Fruit fly (Drosophila melanogaster) whole organism, embryonic: ENCODE data around the gene CG31832.

ENCODE experiments used
- CG11398 ChIP-seq: fragments of 200-800 bp; sonication (Bioruptor generic); optimal IDR thresholded peaks from 2 replicates; lab custom pipeline; 2016; ENCODE audit warnings: missing biosample characterization, missing genetic modification characterization
- CG12659 ChIP-seq: fragments of 200-800 bp; sonication (Bioruptor generic); optimal IDR thresholded peaks from 3 replicates; lab custom pipeline; 2017; ENCODE audit warnings: mild to moderate bottlenecking, missing biosample characterization, missing genetic modification reagents, missing genetic modification characterization
- CG13296 ChIP-seq: fragments of 200-800 bp; sonication (Bioruptor generic); optimal IDR thresholded peaks from 3 replicates; lab custom pipeline; 2018; ENCODE audit warnings: missing biosample characterization, mild to moderate bottlenecking, missing genetic modification characterization
- CG14860 ChIP-seq: fragments of 200-800 bp; sonication (Bioruptor generic); IDR thresholded peaks from 3 replicates; pipeline ENCODE4 v1.3.6; 2022; ENCODE audit warnings: missing biosample characterization, missing genetic modification characterization; ENCODE audit not compliant: partially characterized antibody
- CG15011 ChIP-seq: fragments of 200-800 bp; sonication (Bioruptor generic); optimal IDR thresholded peaks from 3 replicates; lab custom pipeline; 2018; ENCODE audit warnings: missing biosample characterization, mild to moderate bottlenecking, missing genetic modification characterization
- CG16815 ChIP-seq: fragments of 200-800 bp; sonication (Bioruptor generic); optimal IDR thresholded peaks from 3 replicates; lab custom pipeline; 2017; ENCODE audit warnings: missing biosample characterization, mild to moderate bottlenecking, missing genetic modification characterization
- CG16863 ChIP-seq: fragments of 200-800 bp; sonication (Bioruptor generic); optimal IDR thresholded peaks from 3 replicates; lab custom pipeline; 2016; ENCODE audit warnings: missing biosample characterization, missing genetic modification characterization
- CG17802 ChIP-seq: fragments of 200-800 bp; sonication (Bioruptor generic); optimal IDR thresholded peaks from 2 replicates; lab custom pipeline; 2018; ENCODE audit warnings: missing biosample characterization, mild to moderate bottlenecking, missing genetic modification characterization, moderate library complexity
- CG31224 ChIP-seq: fragments of 200-800 bp; sonication (Bioruptor generic); IDR thresholded peaks from 2 replicates; pipeline ENCODE4 v1.3.6; 2022; ENCODE audit warnings: missing biosample characterization, missing genetic modification characterization
- CG33213 ChIP-seq: fragments of 200-800 bp; sonication (Bioruptor generic); optimal IDR thresholded peaks from 3 replicates; lab custom pipeline; 2016; ENCODE audit warnings: missing biosample characterization, missing genetic modification characterization
- CG3407 ChIP-seq: fragments of 200-800 bp; sonication (Bioruptor generic); optimal IDR thresholded peaks from 2 replicates; lab custom pipeline; 2018; ENCODE audit warnings: missing biosample characterization, mild to moderate bottlenecking, missing genetic modification characterization
- CG4424 ChIP-seq: fragments of 200-800 bp; sonication (Bioruptor generic); optimal IDR thresholded peaks from 3 replicates; lab custom pipeline; 2016; ENCODE audit warnings: missing biosample characterization, missing genetic modification characterization
- CG4820 ChIP-seq: fragments of 200-800 bp; sonication (Bioruptor generic); optimal IDR thresholded peaks from 3 replicates; lab custom pipeline; 2016; ENCODE audit warnings: missing biosample characterization, missing genetic modification characterization
- CG7372 ChIP-seq: fragments of 200-800 bp; sonication (Bioruptor generic); IDR thresholded peaks from 2 replicates; pipeline ENCODE4 v1.3.6; 2022; ENCODE audit warnings: missing biosample characterization, missing genetic modification characterization
- CG7745 ChIP-seq: fragments of 200-800 bp; sonication (Bioruptor generic); optimal IDR thresholded peaks from 2 replicates; lab custom pipeline; 2018; ENCODE audit warnings: missing biosample characterization, mild to moderate bottlenecking, missing genetic modification characterization, moderate library complexity
- CG7839 ChIP-seq: fragments of 200-800 bp; sonication (Bioruptor generic); optimal IDR thresholded peaks from 3 replicates; lab custom pipeline; 2018; ENCODE audit warnings: missing biosample characterization, mild to moderate bottlenecking, missing genetic modification characterization, moderate library complexity
- CG8765 ChIP-seq: fragments of 200-800 bp; sonication (Bioruptor generic); IDR thresholded peaks from 2 replicates; pipeline ENCODE4 v1.3.6; 2022; ENCODE audit warnings: missing biosample characterization, missing genetic modification characterization
- CG9727 ChIP-seq: fragments of 200-800 bp; sonication (Bioruptor generic); optimal IDR thresholded peaks from 3 replicates; lab custom pipeline; 2017; ENCODE audit warnings: missing biosample characterization, mild to moderate bottlenecking, missing genetic modification characterization
- CG9817 ChIP-seq: fragments of 200-800 bp; sonication (Bioruptor generic); optimal IDR thresholded peaks from 2 replicates; lab custom pipeline; 2018; ENCODE audit warnings: missing biosample characterization, mild to moderate bottlenecking, missing genetic modification characterization, moderate library complexity
- Dek ChIP-seq: fragments of 200-800 bp; sonication (Bioruptor generic); optimal IDR thresholded peaks from 3 replicates; lab custom pipeline; 2019; ENCODE audit warnings: missing biosample characterization, mild to moderate bottlenecking, missing genetic modification characterization, moderate library complexity
- Dfd ChIP-seq, 2 experiments: fragments of >200 bp; optimal IDR thresholded peaks; 2 replicates each; lab custom pipeline; 2017; ENCODE audit warnings: missing biosample characterization in 2 of 2, missing genetic modification characterization in 2 of 2
- Ets65A ChIP-seq: fragments of 200-800 bp; sonication (Bioruptor generic); peaks from one replicate; lab custom pipeline; 2016; ENCODE audit warnings: missing biosample characterization, missing genetic modification characterization
- HLH4C ChIP-seq: fragments of 200-800 bp; sonication (Bioruptor generic); IDR thresholded peaks from 3 replicates; pipeline ENCODE4 v1.3.6; 2022; ENCODE audit warnings: missing biosample characterization, missing genetic modification characterization; ENCODE audit not compliant: partially characterized antibody
- Med ChIP-seq: fragments of 200-800 bp; sonication (Bioruptor generic); peaks from one replicate; lab custom pipeline; 2016; ENCODE audit warnings: missing biosample characterization, missing genetic modification characterization, mild to moderate bottlenecking, inconsistent platforms, moderate library complexity
- Ptx1 ChIP-seq: fragments of 200-800 bp; sonication (Bioruptor generic); IDR thresholded peaks from 2 replicates; pipeline ENCODE4 v1.3.6; 2022; ENCODE audit warnings: missing biosample characterization, missing genetic modification characterization
- Spps ChIP-seq: fragments of 200-800 bp; sonication (Bioruptor generic); optimal IDR thresholded peaks from 2 replicates; lab custom pipeline; 2018; ENCODE audit warnings: missing biosample characterization, mild to moderate bottlenecking, missing genetic modification characterization
- Trl ChIP-seq, 3 experiments: fragments of >200 bp in 2 of 3; fragments of 200-800 bp in 1 of 3; sonication (Bioruptor generic) in 1 of 3; optimal IDR thresholded peaks; 2 replicates in 1 of 3; 3 replicates in 2 of 3; lab custom pipeline; 2016 to 2017; ENCODE audit warnings: missing biosample characterization in 1 of 3, missing genetic modification characterization in 1 of 3
- al ChIP-seq: fragments of 200-800 bp; sonication (Bioruptor generic); IDR thresholded peaks from 2 replicates; pipeline ENCODE4 v1.3.6; 2022; ENCODE audit warnings: missing biosample characterization, missing genetic modification characterization
- chinmo ChIP-seq: fragments of 200-800 bp; sonication (Bioruptor generic); IDR thresholded peaks from 4 replicates; pipeline ENCODE4 v1.3.6; 2022; ENCODE audit warnings: missing biosample characterization, missing genetic modification characterization; ENCODE audit not compliant: partially characterized antibody
- chm ChIP-seq: fragments of 200-800 bp; sonication (Bioruptor generic); IDR thresholded peaks from 2 replicates; pipeline ENCODE4 v1.3.6; 2022; ENCODE audit warnings: missing biosample characterization, missing genetic modification characterization
- dpn ChIP-seq, 2 experiments: fragments of 200-800 bp; sonication (Bioruptor generic); optimal IDR thresholded peaks; 3 replicates each; lab custom pipeline; 2016; ENCODE audit warnings: missing biosample characterization in 2 of 2, missing genetic modification characterization in 2 of 2
- esg ChIP-seq: fragments of 200-800 bp; sonication (Bioruptor generic); conservative IDR thresholded peaks from 2 replicates; pipeline ENCODE4 v1.3.6; 2022; ENCODE audit warnings: missing biosample characterization, missing genetic modification characterization
- eve ChIP-seq, 2 experiments: fragments of >200 bp; optimal IDR thresholded peaks; 2 replicates each; lab custom pipeline; 2017; ENCODE audit warnings: missing biosample characterization in 2 of 2, missing genetic modification characterization in 2 of 2
- ind ChIP-seq: fragments of 200-800 bp; sonication (Bioruptor generic); optimal IDR thresholded peaks from 3 replicates; lab custom pipeline; 2016; ENCODE audit warnings: missing biosample characterization, missing genetic modification characterization
- inv ChIP-seq: fragments of 200-800 bp; sonication (Bioruptor generic); IDR thresholded peaks from 2 replicates; pipeline ENCODE4 v1.3.6; 2022; ENCODE audit warnings: missing biosample characterization, missing genetic modification characterization; ENCODE audit not compliant: partially characterized antibody
- nerfin-2 ChIP-seq: fragments of 200-800 bp; sonication (Bioruptor generic); IDR thresholded peaks from 2 replicates; pipeline ENCODE4 v1.3.6; 2022; ENCODE audit warnings: missing biosample characterization, missing genetic modification characterization; ENCODE audit not compliant: partially characterized antibody
- phol ChIP-seq: fragments of 200-800 bp; sonication (Bioruptor generic); optimal IDR thresholded peaks from 3 replicates; lab custom pipeline; 2018; ENCODE audit warnings: missing biosample characterization, mild to moderate bottlenecking, missing genetic modification characterization, moderate library complexity
- rib ChIP-seq: fragments of 200-800 bp; sonication (Bioruptor generic); IDR thresholded peaks from 2 replicates; pipeline ENCODE4 v1.3.6; 2022; ENCODE audit warnings: missing biosample characterization, missing genetic modification characterization
- row ChIP-seq: fragments of 200-800 bp; sonication (Bioruptor generic); IDR thresholded peaks from 3 replicates; pipeline ENCODE4 v1.3.6; 2022; ENCODE audit warnings: missing biosample characterization, missing genetic modification characterization
- run ChIP-seq: fragments of 200-800 bp; sonication (Bioruptor generic); optimal IDR thresholded peaks from 3 replicates; lab custom pipeline; 2018; ENCODE audit warnings: missing biosample characterization, mild to moderate bottlenecking, missing genetic modification characterization
- sd ChIP-seq: fragments of 200-800 bp; sonication (Bioruptor generic); optimal IDR thresholded peaks from 3 replicates; lab custom pipeline; 2018; ENCODE audit warnings: missing biosample characterization, mild to moderate bottlenecking, missing genetic modification characterization, moderate library complexity
- slbo ChIP-seq: fragments of 200-800 bp; sonication (Bioruptor generic); IDR thresholded peaks from 2 replicates; pipeline ENCODE4 v1.3.6; 2022; ENCODE audit warnings: missing biosample characterization, missing genetic modification characterization
- ssp ChIP-seq: fragments of 200-800 bp; sonication (Bioruptor generic); IDR thresholded peaks from 2 replicates; pipeline ENCODE4 v1.3.6; 2022; ENCODE audit warnings: missing biosample characterization, missing genetic modification characterization
- tio ChIP-seq: fragments of 200-800 bp; sonication (Bioruptor generic); optimal IDR thresholded peaks from 2 replicates; lab custom pipeline; 2017; ENCODE audit warnings: missing biosample characterization, missing genetic modification characterization, inconsistent platforms
- vvl ChIP-seq: fragments of 200-800 bp; sonication (Bioruptor generic); IDR thresholded peaks from 2 replicates; pipeline ENCODE4 v1.3.6; 2022; ENCODE audit warnings: missing biosample characterization, missing genetic modification characterization

The CG31832 gene

dm6 chr2L:15001847-15002246, 29.7 kb downstream of the CG31832 start (continued):
- TF ChIP-seq eve (GFP tag; optimal IDR thresholded peaks at IDR 0.05; lab: Kevin White, UChicago) (no peak), slbo (peak; percentile 28; the same call in 1 of the 2 replicates), row (GFP tag; lab: Robert Waterston, UW) (0 out of 3 replicates have a peak, but pooled peaks have one; percentile 15), CG7745 (tag; lab: Kevin White, UChicago) (no peak), Dek (no peak), CG4424 (no peak), Spps (tag; lab: Kevin White, UChicago) (no peak), CG9817 (tag; lab: Kevin White, UChicago) (no peak), CG33213 (GFP tag; lab: Kevin White, UChicago) (no peak), CG16863 (GFP tag; lab: Kevin White, UChicago) (no peak), CG17802 (tag; lab: Kevin White, UChicago) (no peak), CG12659 (GFP tag; lab: Kevin White, UChicago) (peak; percentile 3), chm (GFP tag; lab: Robert Waterston, UW) (no peak), Ptx1 (GFP tag; lab: Robert Waterston, UW) (peak; percentile 28; the same call in 1 of the 2 replicates), CG14860 (GFP tag; lab: Robert Waterston, UW) (no peak), CG7839 (tag; lab: Kevin White, UChicago) (peak; percentile 12), Med (GFP tag; lab: Kevin White, UChicago) (peak; percentile 51), Dfd (GFP tag; optimal IDR thresholded peaks at IDR 0.05; lab: Kevin White, UChicago) (no peak), dpn (GFP tag; optimal IDR thresholded peaks at IDR 0.05; lab: Kevin White, UChicago) (no peak), inv (GFP tag; lab: Robert Waterston, UW) (no peak), tio (no peak), HLH4C (GFP tag; lab: Robert Waterston, UW) (no peak), CG16815 (GFP tag; lab: Kevin White, UChicago) (no peak), nerfin-2 (GFP tag; lab: Robert Waterston, UW) (no peak), phol (no peak), al (GFP tag; lab: Robert Waterston, UW) (no peak), CG9727 (GFP tag; lab: Kevin White, UChicago) (no peak), CG11398 (GFP tag; lab: Kevin White, UChicago) (no peak), CG13296 (GFP tag; lab: Kevin White, UChicago) (no peak), CG4820 (GFP tag; lab: Kevin White, UChicago) (no peak), esg (GFP tag; lab: Robert Waterston, UW) (no peak), Trl (optimal IDR thresholded peaks at IDR 0.05; lab: Kevin White, UChicago) (no peak), Trl (GFP tag; optimal IDR thresholded peaks at IDR 0.05; lab: Kevin White, UChicago) (no peak), run (tag; lab: Kevin White, UChicago) (no peak), CG15011 (no peak), ind (GFP tag; lab: Kevin White, UChicago) (peak; percentile 12), CG3407 (no peak)

dm6 chr2L:15000360-15000759, 31.2 kb downstream of the CG31832 start:
- TF ChIP-seq CG31224 (GFP tag; lab: Robert Waterston, UW) (no peak), rib (GFP tag; lab: Robert Waterston, UW) (0 out of 2 replicates have a peak, but pooled peaks have one; percentile 18), chinmo (GFP tag; lab: Robert Waterston, UW) (0 out of 4 replicates have a peak, but pooled peaks have one; percentile 67), sd (tag; lab: Kevin White, UChicago) (peak; percentile 78), Ets65A (GFP tag; lab: Kevin White, UChicago) (peak; percentile 3), ssp (no peak), CG8765 (GFP tag; lab: Robert Waterston, UW) (no peak), CG7372 (GFP tag; lab: Robert Waterston, UW) (0 out of 2 replicates have a peak, but pooled peaks have one; percentile 15), vvl (GFP tag; lab: Robert Waterston, UW) (0 out of 2 replicates have a peak, but pooled peaks have one; percentile 20)
- TF ChIP-seq, all 482 proteins: peak for 6
